Worm (Caenorhabditis elegans): ENCODE measurements around the gene ptp-5.1.
"Not testable (repeated sequence)": the region's sequence is repeated elsewhere in the genome, so short reads cannot be mapped to it uniquely, and the experiment has no call there.

The ptp-5.1 gene

DNA sequence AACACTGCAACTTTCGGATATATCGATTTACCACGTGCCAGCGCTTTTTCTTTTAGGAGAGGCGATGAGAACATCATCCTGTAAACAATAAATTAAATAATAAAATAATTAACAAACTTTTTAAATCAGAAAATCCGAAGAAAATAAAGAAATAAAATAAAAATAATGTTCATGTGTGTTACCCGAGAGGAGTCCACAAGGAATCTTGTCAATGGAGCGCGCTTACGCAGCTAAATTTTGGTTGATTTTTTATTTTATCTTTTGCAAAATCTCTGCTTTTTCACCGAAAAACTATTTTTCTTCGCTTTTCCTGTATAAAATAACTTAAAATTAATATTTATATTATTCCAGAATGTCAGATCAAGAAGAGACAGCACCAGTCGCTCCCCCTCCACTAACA lies 6.0 kb upstream of the ptp-5.1 start, which contains the start of the genes C24D10.6 and C24D10.4 (continued):
- TF ChIP-seq aly-2 (tag; optimal IDR thresholded peaks at IDR 0.05) (no peak), ama-1 (optimal IDR thresholded peaks at IDR 0.05) (no peak), blmp-1 (tag; optimal IDR thresholded peaks at IDR 0.05) (no peak), pqm-1 (tag; optimal IDR thresholded peaks at IDR 0.05) (no peak), alr-1 (tag; optimal IDR thresholded peaks at IDR 0.05; ENCODE audit: borderline replicate concordance) (no peak), rnt-1 (tag; optimal IDR thresholded peaks at IDR 0.05) (peak; percentile 64), ztf-4 (tag; optimal IDR thresholded peaks at IDR 0.05) (no peak), fos-1 (tag; optimal IDR thresholded peaks at IDR 0.05) (no peak), fkh-8 (tag; optimal IDR thresholded peaks at IDR 0.05) (no peak), mep-1 (tag; optimal IDR thresholded peaks at IDR 0.05) (peak; percentile 70), lin-13 (GFP tag; optimal IDR thresholded peaks at IDR 0.05) (peak; percentile 23), Y116A8C.19 (tag; optimal IDR thresholded peaks at IDR 0.05; ENCODE audit: borderline replicate concordance) (no peak), ceh-88 (GFP tag; IDR thresholded peaks at IDR 0.05) (no peak; the same call in 1 of the 2 replicates), fkh-10 (GFP tag; optimal IDR thresholded peaks at IDR 0.05) (no peak), unc-62 (GFP tag; optimal IDR thresholded peaks at IDR 0.05) (no peak), ces-1 (GFP tag; optimal IDR thresholded peaks at IDR 0.05) (no peak), F16B12.6 (tag; optimal IDR thresholded peaks at IDR 0.05) (peak; percentile 32), snpc-4 (tag; optimal IDR thresholded peaks at IDR 0.05) (peak; percentile 17), jun-1 (tag; optimal IDR thresholded peaks at IDR 0.05) (no peak), hlh-4 (tag; optimal IDR thresholded peaks at IDR 0.05) (no peak), lin-15B (tag; optimal IDR thresholded peaks at IDR 0.05) (peak; percentile 72), snu-23 (GFP tag; optimal IDR thresholded peaks at IDR 0.05) (peak; percentile 66), ceh-63 (GFP tag; optimal IDR thresholded peaks at IDR 0.05) (no peak), lin-35 (GFP tag; optimal IDR thresholded peaks at IDR 0.05) (peak; percentile 62 to 69), nhr-76 (tag; optimal IDR thresholded peaks at IDR 0.05) (no peak), fkh-4 (tag; optimal IDR thresholded peaks at IDR 0.05; ENCODE audit: borderline replicate concordance) (no peak), nhr-77 (tag; optimal IDR thresholded peaks at IDR 0.05) (no peak), isw-1 (GFP tag; IDR thresholded peaks at IDR 0.05) (peak; percentile 32; the same call in 1 of the 2 replicates), zag-1 (tag; optimal IDR thresholded peaks at IDR 0.05) (no peak), hlh-17 (GFP tag; optimal IDR thresholded peaks at IDR 0.05; ENCODE audit: borderline replicate concordance) (no peak), grh-1 (GFP tag; IDR thresholded peaks at IDR 0.05) (no peak), nhr-237 (tag; optimal IDR thresholded peaks at IDR 0.05) (no peak), elt-3 (tag; optimal IDR thresholded peaks at IDR 0.05) (peak in 1 of 6 experiments; percentile 35), skn-1 (tag; optimal IDR thresholded peaks at IDR 0.05) (peak; percentile 77), mab-9 (GFP tag; IDR thresholded peaks at IDR 0.05) (no peak), sup-37 (GFP tag; optimal IDR thresholded peaks at IDR 0.05) (no peak), nhr-84 (tag; optimal IDR thresholded peaks at IDR 0.05) (no peak), dpl-1 (GFP tag; optimal IDR thresholded peaks at IDR 0.05) (peak; percentile 51 to 71 (median 65)), egl-27 (tag; optimal IDR thresholded peaks at IDR 0.05) (no peak), ceh-90 (tag; optimal IDR thresholded peaks at IDR 0.05) (no peak), pag-3 (tag; optimal IDR thresholded peaks at IDR 0.05; ENCODE audit: borderline replicate concordance, insufficient read depth) (no peak), tlp-1 (tag; optimal IDR thresholded peaks at IDR 0.05) (no peak), ets-5 (GFP tag; IDR thresholded peaks at IDR 0.05) (no peak)

DNA sequence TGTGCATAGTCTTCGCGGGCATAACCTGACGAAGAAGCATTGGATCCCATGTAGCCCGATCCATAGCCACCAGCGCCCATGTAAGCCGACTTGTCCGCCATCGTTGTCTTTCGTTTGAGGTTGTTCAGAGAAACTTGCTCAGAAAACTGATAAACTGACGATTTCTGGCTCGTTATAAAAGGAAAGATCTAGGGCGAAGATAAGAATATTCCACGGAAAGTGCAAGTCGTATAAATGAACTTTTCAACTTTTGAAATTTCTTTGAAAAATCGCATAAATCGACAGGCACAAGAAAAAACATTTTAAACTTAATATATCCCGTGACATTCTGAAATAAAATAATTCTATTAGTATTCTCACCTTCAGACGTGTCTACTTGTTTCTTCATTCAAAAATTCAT lies 3.2 kb upstream of the ptp-5.1 start, which contains the start of the genes nspd-3 and C24D10.2:
Gene nspd-3 (minus strand): TSS at position 101 of the 400 bp plus-strand sequence.
Gene C24D10.2 (plus strand): TSS at position 399 of the 400 bp plus-strand sequence.
- not testable (repeated sequence) for TF ChIP-seq mep-1, sox-4, unc-86 (tag; optimal IDR thresholded peaks at IDR 0.05)

All from whole organism, L1 larva.